Worm (Caenorhabditis elegans) whole organism, L1 larva: ENCODE results near the gene R12C12.6.

Experiments
- ces-1 ChIP-seq: fragments of 150-350 bp; optimal IDR thresholded peaks from 2 replicates; lab custom pipeline; 2014; ENCODE audit warnings: missing biosample characterization, missing genetic modification reagents, missing genetic modification characterization
- lin-35 ChIP-seq, 2 experiments: fragments of 150-350 bp; optimal IDR thresholded peaks; 2 replicates each; lab custom pipeline; 2014; ENCODE audit warnings: missing biosample characterization in 2 of 2, missing genetic modification characterization in 2 of 2, missing genetic modification reagents in 2 of 2
- nhr-77 ChIP-seq: fragments of 150-350 bp; optimal IDR thresholded peaks from 2 replicates; lab custom pipeline; 2014; ENCODE audit warnings: missing biosample characterization, missing genetic modification characterization
- snpc-4 ChIP-seq: fragments of 150-350 bp; optimal IDR thresholded peaks from 2 replicates; lab custom pipeline; 2014; ENCODE audit warnings: missing biosample characterization, missing genetic modification characterization

ce11 chrII:6047639-6048159 is at the start of gene R12C12.6, which contains the start of gene ran-5:
- peak; percentile 66 for TF ChIP-seq nhr-77 (tag; lab: Kevin White, UChicago)
- TF ChIP-seq ces-1 (GFP tag; lab: Kevin White, UChicago) = no peak
- peak; percentile 83 to 86 for TF ChIP-seq lin-35 (GFP tag; optimal IDR thresholded peaks at IDR 0.05; lab: Kevin White, UChicago)
- peak; percentile 83 for TF ChIP-seq snpc-4 (tag; lab: Kevin White, UChicago)
